Worm (Caenorhabditis elegans): ENCODE data around the gene lin-23.

The lin-23 gene

DNA sequence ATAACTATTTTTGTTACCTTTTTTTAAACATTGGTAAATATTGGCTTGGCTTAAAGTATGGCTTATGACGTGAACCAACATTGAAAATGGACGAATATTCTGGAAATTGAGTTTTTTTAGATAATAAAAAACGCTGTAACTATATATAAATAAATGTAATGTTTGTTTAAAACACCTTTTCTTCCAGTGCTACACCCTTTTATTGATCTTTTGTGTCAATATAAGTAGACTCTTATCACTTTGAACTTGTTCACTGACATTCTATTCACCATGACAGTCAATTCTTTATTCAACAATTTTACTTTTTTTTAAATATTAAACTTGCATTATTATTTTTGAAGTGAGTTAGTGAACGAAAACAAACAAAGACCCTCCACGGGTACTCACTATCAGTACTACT, 32.1 kb downstream of the lin-23 start, which contains the start of gene T25D10.1:
T25D10.1 (plus strand) TSS at position 169 of the 400 bp plus-strand sequence.
- no peak for TF ChIP-seq W03F9.2 (tag; optimal IDR thresholded peaks at IDR 0.05)
- TF ChIP-seq dao-5 (tag; optimal IDR thresholded peaks at IDR 0.05), result no peak

DNA sequence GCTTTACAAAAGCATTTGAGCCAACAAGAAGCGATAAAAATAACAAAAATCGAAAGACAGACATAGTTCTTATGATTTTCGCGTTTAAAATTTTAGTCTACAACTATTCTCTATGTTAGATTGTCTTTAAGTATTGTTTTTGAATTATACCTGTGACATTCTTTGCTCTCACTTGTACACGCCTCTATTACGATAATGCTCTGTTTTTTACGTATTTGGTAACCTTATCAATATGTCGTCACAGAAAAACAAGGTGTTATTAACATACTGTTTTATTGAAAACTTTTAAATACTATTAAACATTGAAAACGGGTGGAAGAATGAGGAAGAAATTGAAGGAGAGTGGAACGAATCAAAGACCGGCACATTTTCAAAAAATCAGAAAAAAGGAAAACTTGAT, 36.2 kb downstream of the lin-23 start, which contains the start of gene spp-11:
spp-11 (minus strand) TSS at position 101 of the 400 bp plus-strand sequence.
- TF ChIP-seq W03F9.2 (tag; optimal IDR thresholded peaks at IDR 0.05), result no peak
- no peak for TF ChIP-seq dao-5 (tag; optimal IDR thresholded peaks at IDR 0.05)
- TF ChIP-seq him-1 (tag; optimal IDR thresholded peaks at IDR 0.05), result no peak

DNA sequence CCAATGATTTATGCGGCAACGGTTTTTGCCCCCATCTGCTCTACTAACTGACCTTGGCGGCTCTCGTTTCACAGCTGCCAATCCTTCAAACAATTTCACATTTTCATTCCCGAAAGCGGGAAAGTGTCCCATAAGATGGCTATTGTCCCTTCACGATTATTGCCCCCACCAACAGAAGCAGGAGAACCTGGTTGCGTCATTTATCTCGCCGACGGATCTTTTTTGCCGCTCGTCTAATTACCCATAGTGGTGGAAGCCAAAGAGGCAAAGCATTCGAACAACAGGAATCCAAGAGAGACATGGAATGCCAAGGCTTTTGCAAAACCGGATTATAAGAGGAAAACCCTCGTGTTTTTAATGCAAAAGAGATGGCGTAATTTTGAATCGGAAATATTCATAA, 38.0 kb downstream of the lin-23 start:
- no peak for TF ChIP-seq W03F9.2 (tag; optimal IDR thresholded peaks at IDR 0.05)
- no peak for TF ChIP-seq him-1 (tag; optimal IDR thresholded peaks at IDR 0.05)
- TF ChIP-seq dao-5 (tag; optimal IDR thresholded peaks at IDR 0.05), result no peak

DNA sequence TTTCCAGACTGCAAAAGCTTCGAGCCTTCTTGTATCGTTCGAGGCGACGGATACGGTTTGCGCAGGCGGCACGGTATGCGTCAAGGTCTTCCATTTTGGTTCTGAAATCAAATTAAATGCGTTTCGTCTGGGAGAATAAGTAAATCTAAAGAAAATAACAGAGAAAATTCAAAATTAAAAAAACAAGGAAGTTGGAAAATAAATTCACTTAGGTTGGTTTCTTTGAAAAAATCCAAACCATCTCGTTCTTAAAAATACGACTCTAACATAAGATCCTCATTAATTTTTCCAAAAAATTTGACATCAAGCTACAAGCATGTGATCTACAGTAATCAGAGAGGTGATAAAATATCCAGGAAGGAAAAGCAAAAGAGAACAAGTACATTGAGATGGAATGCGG, 39.1 kb downstream of the lin-23 start, which contains the start of gene T25D10.4:
T25D10.4 (minus strand) TSS at position 101 of the 400 bp plus-strand sequence.
- TF ChIP-seq dao-5 (tag; optimal IDR thresholded peaks at IDR 0.05), result no peak
- no peak for TF ChIP-seq W03F9.2 (tag; optimal IDR thresholded peaks at IDR 0.05)
- TF ChIP-seq him-1 (tag; optimal IDR thresholded peaks at IDR 0.05), result no peak

DNA sequence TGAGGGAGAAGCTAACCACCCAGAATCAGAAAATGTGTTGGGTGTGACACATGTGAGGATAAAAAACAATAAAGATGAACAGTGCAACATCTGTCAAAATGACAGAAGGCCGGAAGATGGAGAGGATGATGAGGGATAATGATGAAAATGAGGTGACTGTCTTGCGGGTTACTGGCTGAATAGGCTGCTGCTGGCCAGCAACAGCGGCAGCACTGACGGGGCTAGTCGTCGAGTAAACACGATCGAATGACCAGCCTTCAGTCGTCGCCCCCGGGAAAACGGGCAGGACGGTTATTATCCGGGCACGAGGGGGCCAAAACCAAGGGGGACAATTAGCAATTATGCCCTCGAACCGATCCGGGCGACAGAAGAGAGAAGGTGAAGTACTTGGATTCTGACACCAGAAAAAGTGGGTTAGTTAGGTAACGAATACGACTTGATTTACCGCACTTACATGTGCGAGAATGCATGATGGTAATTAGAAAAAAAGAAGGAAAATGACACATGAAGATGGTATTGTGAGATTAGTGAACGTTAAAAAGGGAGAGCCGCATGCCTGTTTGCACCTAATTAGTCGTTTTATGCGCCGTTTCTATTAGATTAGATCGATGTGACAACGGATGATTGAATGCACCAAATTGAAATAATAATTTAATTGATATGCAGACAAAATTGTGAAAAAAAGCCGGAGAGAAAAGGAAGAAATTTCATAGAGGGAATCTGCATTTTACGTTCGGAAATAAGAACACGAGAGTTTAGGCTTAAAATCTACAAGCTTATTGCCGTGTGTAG, 40.8 kb downstream of the lin-23 start:
- TF ChIP-seq dao-5 (tag; optimal IDR thresholded peaks at IDR 0.05) (no peak), him-1 (tag; optimal IDR thresholded peaks at IDR 0.05) (no peak), W03F9.2 (tag; optimal IDR thresholded peaks at IDR 0.05) (no peak)

DNA sequence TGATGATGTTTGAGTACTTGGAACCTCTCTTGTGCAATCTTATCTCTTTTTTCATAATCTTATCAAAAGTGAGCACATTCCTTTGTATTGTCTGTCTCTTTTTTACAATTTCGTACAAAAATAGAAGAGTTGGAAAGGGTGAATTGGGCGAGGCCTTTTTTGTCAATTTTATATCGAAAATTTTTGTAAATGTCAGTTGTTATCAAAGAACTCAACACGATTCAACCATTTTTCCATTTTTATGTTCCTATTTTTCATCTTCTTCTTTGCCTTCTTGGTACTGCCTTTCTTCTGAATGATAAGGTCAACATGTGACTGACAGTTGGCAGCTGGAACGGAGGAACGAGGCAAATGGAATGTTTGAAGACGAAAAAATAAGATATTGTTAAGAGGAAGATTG, 42.7 kb downstream of the lin-23 start:
- TF ChIP-seq W03F9.2 (tag; optimal IDR thresholded peaks at IDR 0.05) (no peak), him-1 (tag; optimal IDR thresholded peaks at IDR 0.05) (no peak), dao-5 (tag; optimal IDR thresholded peaks at IDR 0.05) (no peak)

DNA sequence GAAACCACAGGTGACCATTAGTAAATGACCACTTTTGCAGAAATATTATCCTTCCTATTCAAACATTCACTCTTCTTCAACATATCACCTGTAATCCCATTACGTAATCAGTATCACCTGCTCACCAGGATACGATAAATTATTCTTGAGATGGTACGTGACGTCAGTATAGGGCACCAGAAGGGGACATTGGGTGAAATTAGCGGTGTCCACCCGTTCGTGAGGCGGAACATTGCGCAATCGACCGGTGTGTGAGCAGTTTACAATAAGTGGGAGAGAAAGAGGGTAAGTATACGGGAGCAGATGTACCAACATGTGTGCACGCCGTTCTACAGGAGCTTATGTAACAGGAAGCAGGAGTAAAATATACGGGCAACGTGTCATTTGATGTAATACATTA, 46.9 kb downstream of the lin-23 start:
- TF ChIP-seq him-1 (tag; optimal IDR thresholded peaks at IDR 0.05) (no peak), dao-5 (tag; optimal IDR thresholded peaks at IDR 0.05) (no peak), W03F9.2 (tag; optimal IDR thresholded peaks at IDR 0.05) (no peak)

DNA sequence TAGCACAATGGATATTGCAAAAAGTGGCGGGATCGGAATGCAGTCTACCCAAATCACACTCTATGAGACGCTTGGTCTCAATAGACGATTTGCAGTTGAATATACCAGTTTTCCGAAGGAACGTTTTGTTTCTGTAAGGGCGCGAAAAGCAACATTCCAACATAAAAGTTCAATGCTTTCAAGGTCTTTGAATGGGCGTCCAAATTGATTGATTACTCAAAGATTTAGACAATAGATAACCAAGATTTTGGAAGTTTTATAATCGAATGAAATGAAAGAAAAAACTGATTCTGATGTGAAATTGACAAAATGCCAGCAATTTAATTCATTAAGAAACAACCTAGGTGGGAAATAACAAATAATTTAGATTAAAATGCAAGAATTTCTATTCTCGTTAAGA, 48.1 kb downstream of the lin-23 start:
- TF ChIP-seq him-1 (tag; optimal IDR thresholded peaks at IDR 0.05) (no peak), W03F9.2 (tag; optimal IDR thresholded peaks at IDR 0.05) (no peak), dao-5 (tag; optimal IDR thresholded peaks at IDR 0.05) (no peak)

DNA sequence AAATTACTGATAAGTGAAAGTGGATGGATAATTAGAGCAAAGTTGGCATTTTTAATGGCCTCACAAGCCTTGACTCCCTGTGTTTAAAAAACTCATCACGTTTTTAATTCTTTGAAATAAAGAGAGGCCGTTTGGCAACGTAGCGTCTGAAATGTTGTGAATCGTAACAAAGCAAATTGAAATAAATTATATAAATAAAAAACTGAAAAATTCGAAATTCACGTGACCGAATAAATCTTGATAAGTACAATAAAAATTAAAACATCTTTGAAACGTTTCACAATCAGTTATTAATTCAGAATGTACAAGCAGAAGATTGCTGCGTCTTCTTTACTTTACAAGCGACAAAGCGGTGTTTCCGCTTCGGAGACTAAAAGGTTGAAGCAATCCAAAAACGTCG, 51.7 kb downstream of the lin-23 start, which contains the start of gene K03H9.3:
K03H9.3 (plus strand) TSS at position 301 of the 400 bp plus-strand sequence.
- TF ChIP-seq him-1 (tag; optimal IDR thresholded peaks at IDR 0.05) (no peak), W03F9.2 (tag; optimal IDR thresholded peaks at IDR 0.05) (no peak), dao-5 (tag; optimal IDR thresholded peaks at IDR 0.05) (no peak)

Data from whole organism, L4/young adult.